Worm (Caenorhabditis elegans) whole organism, young adult: Measurements from ENCODE around the gene set-9.

Experiments
- B0336.3 ChIP-seq: fragments of 200-800 bp; sonication (Bioruptor generic); IDR thresholded peaks from 2 replicates; pipeline ENCODE4 v1.3.6; 2022; ENCODE audit warnings: missing genetic modification characterization, missing compliant biosample characterization
- F10E7.11 ChIP-seq: sonication (generic microtip); optimal IDR thresholded peaks from 2 replicates; lab custom pipeline; 2017; ENCODE audit warnings: mild to moderate bottlenecking, missing genetic modification characterization, moderate library complexity, missing compliant biosample characterization
- F49E8.2 ChIP-seq: sonication (generic microtip); optimal IDR thresholded peaks from 3 replicates; lab custom pipeline; 2017; ENCODE audit warnings: missing genetic modification characterization, mild to moderate bottlenecking, missing compliant biosample characterization, antibody characterized with exemption, moderate library complexity; ENCODE audit not compliant: insufficient read depth
- F52B5.7 ChIP-seq: sonication (generic microtip); optimal IDR thresholded peaks from 2 replicates; lab custom pipeline; 2016; ENCODE audit warnings: mild to moderate bottlenecking, missing genetic modification characterization, missing compliant biosample characterization
- F55B11.4 ChIP-seq: sonication (generic microtip); optimal IDR thresholded peaks from 2 replicates; lab custom pipeline; 2016; ENCODE audit warnings: missing compliant biosample characterization, missing genetic modification characterization, borderline replicate concordance; ENCODE audit not compliant: insufficient read depth
- Y79H2A.3 ChIP-seq: fragments of 200-800 bp; sonication (Bioruptor generic); conservative IDR thresholded peaks from 2 replicates; pipeline ENCODE4 v1.3.6; 2022; ENCODE audit warnings: missing genetic modification reagents, missing genetic modification characterization, missing compliant biosample characterization
- atf-7 ChIP-seq: sonication (generic microtip); optimal IDR thresholded peaks from 2 replicates; lab custom pipeline; 2017; ENCODE audit warnings: mild to moderate bottlenecking, missing genetic modification characterization, missing compliant biosample characterization
- attf-3 ChIP-seq: fragments of 200-800 bp; sonication (Bioruptor generic); conservative IDR thresholded peaks from 2 replicates; pipeline ENCODE4 v1.3.6; 2022; ENCODE audit warnings: missing genetic modification reagents, missing genetic modification characterization, missing compliant biosample characterization
- hlh-12 ChIP-seq: sonication (generic microtip); optimal IDR thresholded peaks from 2 replicates; lab custom pipeline; 2016; ENCODE audit warnings: missing genetic modification characterization, missing compliant biosample characterization
- hlh-26 ChIP-seq: fragments of 200-800 bp; sonication (Bioruptor generic); conservative IDR thresholded peaks from 2 replicates; pipeline ENCODE4 v1.3.6; 2022; ENCODE audit warnings: missing genetic modification reagents, missing genetic modification characterization, missing compliant biosample characterization
- hmg-1.2 ChIP-seq: fragments of 200-800 bp; sonication (Bioruptor generic); IDR thresholded peaks from 2 replicates; pipeline ENCODE4 v1.3.6; 2022; ENCODE audit warnings: missing genetic modification reagents, missing genetic modification characterization, missing compliant biosample characterization
- hsf-1 ChIP-seq: fragments of 200-800 bp; sonication (Bioruptor generic); IDR thresholded peaks from 2 replicates; pipeline ENCODE4 v1.3.6; 2022; ENCODE audit warnings: missing genetic modification reagents, missing genetic modification characterization, missing compliant biosample characterization
- let-607 ChIP-seq, 2 experiments: fragments of 200-800 bp in 1 of 2; sonication (Bioruptor generic) in 1 of 2; sonication (generic microtip) in 1 of 2; optimal IDR thresholded peaks; 2 replicates each; lab custom pipeline; 2016 to 2018; ENCODE audit warnings: mild to moderate bottlenecking in 2 of 2, missing compliant biosample characterization in 2 of 2, missing genetic modification characterization in 2 of 2, moderate library complexity in 2 of 2, missing genotype in 1 of 2
- lir-1 ChIP-seq: fragments of 200-800 bp; sonication (Bioruptor generic); conservative IDR thresholded peaks from 2 replicates; pipeline ENCODE4 v1.3.6; 2022; ENCODE audit warnings: missing genetic modification reagents, missing genetic modification characterization, missing compliant biosample characterization
- madf-3 ChIP-seq: fragments of 200-800 bp; sonication (Bioruptor generic); IDR thresholded peaks from 2 replicates; pipeline ENCODE4 v1.3.6; 2022; ENCODE audit warnings: missing genetic modification reagents, missing genetic modification characterization, missing compliant biosample characterization
- nfyb-1 ChIP-seq: fragments of 200-800 bp; sonication (Bioruptor generic); IDR thresholded peaks from 2 replicates; pipeline ENCODE4 v1.3.6; 2022; ENCODE audit warnings: missing genetic modification reagents, missing genetic modification characterization, missing compliant biosample characterization
- nhr-179 ChIP-seq: sonication (generic microtip); optimal IDR thresholded peaks from 2 replicates; lab custom pipeline; 2016; ENCODE audit warnings: mild to moderate bottlenecking, missing genetic modification characterization, missing compliant biosample characterization
- nhr-80 ChIP-seq: sonication (generic microtip); optimal IDR thresholded peaks from 2 replicates; lab custom pipeline; 2016; ENCODE audit warnings: missing genetic modification characterization, missing compliant biosample characterization
- rpc-1 ChIP-seq, 2 experiments: fragments of 150-350 bp in 1 of 2; sonication (generic microtip) in 1 of 2; optimal IDR thresholded peaks; 2 replicates each; lab custom pipeline; 2014 to 2018; ENCODE audit warnings: missing biosample characterization in 1 of 2, missing genetic modification characterization in 1 of 2, missing genetic modification reagents in 1 of 2, missing genotype in 1 of 2
- sea-2 ChIP-seq: fragments of 200-800 bp; sonication (Bioruptor generic); IDR thresholded peaks from 2 replicates; pipeline ENCODE4 v1.3.6; 2022; ENCODE audit warnings: missing genetic modification characterization, missing compliant biosample characterization
- snpc-1.3 ChIP-seq: sonication (generic microtip); optimal IDR thresholded peaks from 2 replicates; lab custom pipeline; 2017; ENCODE audit warnings: missing genetic modification characterization, mild to moderate bottlenecking, missing compliant biosample characterization, antibody characterized with exemption, moderate library complexity, missing genotype, missing genetic modification reagents; ENCODE audit not compliant: insufficient read depth
- snpc-3.4 ChIP-seq: sonication (generic microtip); optimal IDR thresholded peaks from 2 replicates; lab custom pipeline; 2017; ENCODE audit warnings: missing genetic modification characterization, mild to moderate bottlenecking, missing compliant biosample characterization, antibody characterized with exemption, moderate library complexity, missing genotype, missing genetic modification reagents
- somi-1 ChIP-seq: fragments of 200-800 bp; sonication (Bioruptor generic); optimal IDR thresholded peaks from 2 replicates; lab custom pipeline; 2018; ENCODE audit warnings: mild to moderate bottlenecking, missing genetic modification characterization, missing compliant biosample characterization
- sptf-2 ChIP-seq: fragments of 200-800 bp; sonication (Bioruptor generic); optimal IDR thresholded peaks from 2 replicates; lab custom pipeline; 2018; ENCODE audit warnings: mild to moderate bottlenecking, missing genetic modification characterization, missing compliant biosample characterization
- xnd-1 ChIP-seq: sonication (generic microtip); optimal IDR thresholded peaks from 2 replicates; lab custom pipeline; 2016; ENCODE audit warnings: missing genotype, missing genetic modification reagents, missing genetic modification characterization, missing compliant biosample characterization
- zim-3 ChIP-seq: sonication (generic microtip); optimal IDR thresholded peaks from 2 replicates; lab custom pipeline; 2017; ENCODE audit warnings: mild to moderate bottlenecking, missing genetic modification characterization, moderate library complexity, missing compliant biosample characterization
- ztf-22 ChIP-seq: fragments of 200-800 bp; sonication (Bioruptor generic); optimal IDR thresholded peaks from 2 replicates; lab custom pipeline; 2018; ENCODE audit warnings: mild to moderate bottlenecking, missing genetic modification characterization, moderate library complexity, missing compliant biosample characterization
- ztf-26 ChIP-seq: sonication (generic microtip); optimal IDR thresholded peaks from 2 replicates; lab custom pipeline; 2017; ENCODE audit warnings: missing genetic modification characterization, missing compliant biosample characterization
- ztf-28 ChIP-seq: fragments of 200-800 bp; sonication (Bioruptor generic); IDR thresholded peaks from 2 replicates; pipeline ENCODE4 v1.3.6; 2022; ENCODE audit warnings: missing genetic modification reagents, missing genetic modification characterization, missing compliant biosample characterization

Gene set-9

DNA sequence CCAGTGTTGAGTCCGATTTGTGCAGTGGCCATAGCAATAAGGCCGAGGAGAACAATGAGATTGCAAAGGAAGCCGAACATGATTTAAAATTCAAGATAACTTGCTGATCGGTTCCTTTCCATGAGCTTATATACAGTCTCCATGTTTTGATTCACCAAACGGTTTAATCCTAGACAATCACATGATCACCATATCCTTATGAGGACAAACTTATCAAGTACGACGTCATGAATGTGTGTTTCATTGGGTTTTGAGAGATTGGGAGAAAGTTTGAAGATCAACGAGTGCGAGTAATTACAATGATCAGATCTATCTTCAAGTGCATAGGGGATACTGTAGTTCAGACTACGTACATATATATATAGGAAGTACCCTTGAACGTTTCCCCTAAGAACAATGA lies 17.2 kb upstream of the set-9 start, which contains the start of gene dct-7:
Gene dct-7 (minus strand): TSS at position 101 of the 400 bp plus-strand sequence.
- TF ChIP-seq F49E8.2 (tag; lab: Kevin White, UChicago) = no peak
- no peak for TF ChIP-seq sptf-2 (GFP tag; lab: Kevin White, UChicago)
- TF ChIP-seq hlh-26 (GFP tag; lab: Robert Waterston, UW) = no peak
- TF ChIP-seq F52B5.7 (tag; lab: Kevin White, UChicago) = no peak
- TF ChIP-seq ztf-22 (GFP tag; lab: Kevin White, UChicago) = no peak

ce11 chrIV:4291174-4291573 lies 16.5 kb upstream of the set-9 start, which contains the start of gene F15E6.4:
Gene F15E6.4, plus strand, starts transcription at chrIV:4291474.
- TF ChIP-seq Y79H2A.3 (GFP tag; lab: Robert Waterston, UW) (no peak), xnd-1 (tag; lab: Kevin White, UChicago) (no peak), F55B11.4 (tag; lab: Kevin White, UChicago) (no peak), let-607 (tag; optimal IDR thresholded peaks at IDR 0.05; lab: Kevin White, UChicago) (no peak)

DNA sequence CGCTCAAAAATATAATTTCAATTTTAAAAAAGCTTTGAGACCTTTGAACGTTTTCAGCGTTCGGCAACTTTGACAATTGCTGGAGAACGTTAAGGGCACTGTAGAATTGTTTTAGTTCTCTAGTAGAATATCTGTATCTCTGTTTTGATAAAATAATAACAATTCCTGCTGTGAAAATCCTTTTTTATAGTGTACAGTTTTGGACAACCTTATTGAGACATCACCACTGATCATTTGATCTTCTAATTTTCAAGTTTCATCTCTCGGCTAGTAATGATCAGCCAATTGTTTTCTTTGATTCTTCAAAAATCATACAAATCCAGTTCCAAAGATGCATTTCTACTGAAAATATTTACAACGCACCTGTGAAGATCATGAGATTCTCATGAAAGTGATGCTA lies 15.1 kb upstream of the set-9 start, which contains the start of gene F15E6.10:
Gene F15E6.10 (plus strand): TSS at position 301 of the 400 bp plus-strand sequence.
- no peak for TF ChIP-seq attf-3 (GFP tag; lab: Robert Waterston, UW)
- TF ChIP-seq hsf-1 = no peak
- TF ChIP-seq sea-2 (GFP tag; lab: Robert Waterston, UW) = no peak
- TF ChIP-seq ztf-28 (GFP tag; lab: Robert Waterston, UW) = no peak
- no peak for TF ChIP-seq madf-3 (GFP tag; lab: Robert Waterston, UW)
- no peak for TF ChIP-seq B0336.3 (GFP tag; lab: Robert Waterston, UW)
- no peak for TF ChIP-seq snpc-1.3 (tag; lab: Kevin White, UChicago)
- TF ChIP-seq zim-3 (tag; lab: Kevin White, UChicago) = no peak
- TF ChIP-seq snpc-3.4 (tag; lab: Kevin White, UChicago) = no peak

ce11 chrIV:4294552-4294951 lies 13.1 kb upstream of the set-9 start, which contains the start of gene F15E6.3:
Gene F15E6.3, plus strand, starts transcription at chrIV:4294895.
- TF ChIP-seq F10E7.11 (tag; lab: Kevin White, UChicago) (no peak), nhr-80 (tag; lab: Kevin White, UChicago) (peak; percentile 1), nhr-179 (no peak), somi-1 (GFP tag; lab: Kevin White, UChicago) (peak; percentile 14), nfyb-1 (GFP tag; lab: Robert Waterston, UW) (peak; percentile 22; the same call in 1 of the 2 replicates), hmg-1.2 (GFP tag; lab: Robert Waterston, UW) (peak; percentile 58; the same call in 1 of the 2 replicates), rpc-1 (optimal IDR thresholded peaks at IDR 0.05; lab: Kevin White, UChicago) (no peak), rpc-1 (tag; optimal IDR thresholded peaks at IDR 0.05; lab: Kevin White, UChicago) (no peak), ztf-26 (tag; lab: Kevin White, UChicago) (peak; percentile 67), zim-3 (tag; lab: Kevin White, UChicago) (no peak), atf-7 (peak; percentile 34), hlh-12 (tag; lab: Kevin White, UChicago) (no peak)

- TF ChIP-seq lir-1 = no peak
Measured at ce11 chrIV:4298983-4299382, 8.7 kb upstream of the set-9 start, which contains the start of gene F15E6.9. Gene F15E6.9, minus strand, starts transcription at chrIV:4299083.
